Worm (Caenorhabditis elegans): ENCODE results near the gene F58A6.2.

The F58A6.2 gene

DNA sequence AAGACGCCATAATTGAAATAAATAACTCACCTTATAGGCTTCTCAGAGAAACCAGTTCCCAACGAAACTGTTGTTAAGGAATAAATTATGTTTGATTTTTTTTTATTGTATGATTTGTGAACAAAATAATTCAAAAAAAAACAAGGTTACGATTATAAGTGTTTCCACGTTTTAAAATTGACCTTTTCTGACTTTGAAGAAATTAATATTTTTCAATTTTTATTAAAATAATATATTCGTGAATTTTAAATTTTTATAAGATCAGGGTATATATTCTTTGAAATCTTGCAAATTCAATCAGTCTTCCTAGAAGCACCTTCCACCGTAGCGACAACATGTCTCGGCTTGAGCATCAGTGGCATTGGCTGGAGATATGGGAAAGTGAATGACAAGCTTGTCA, 37.9 kb downstream of the F58A6.2 start, which contains the start of gene C27D6.3:
Gene C27D6.3, minus strand, starts transcription at position 101 of the 400 bp plus-strand sequence.
- TF ChIP-seq unc-62 (GFP tag; optimal IDR thresholded peaks at IDR 0.05), result no peak

DNA sequence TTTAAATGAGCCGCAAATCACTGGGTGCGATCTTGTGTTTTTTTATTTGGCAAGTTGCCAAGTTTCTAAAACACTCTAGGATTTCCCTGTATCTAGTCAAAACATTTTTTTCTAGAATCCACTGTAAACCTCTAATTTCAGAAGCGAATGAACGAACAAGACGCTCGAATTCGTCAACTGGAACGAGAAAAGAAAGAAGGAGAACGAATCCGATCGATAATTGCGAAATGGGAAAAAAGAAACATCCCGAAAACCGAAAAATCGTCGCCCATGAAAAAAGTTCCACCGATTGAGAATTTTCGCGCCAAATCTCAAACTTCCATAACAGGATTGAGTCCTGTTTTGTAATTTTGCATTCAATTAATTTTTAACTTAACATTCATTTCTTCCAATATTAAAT, 40.4 kb downstream of the F58A6.2 start:
- no peak for TF ChIP-seq unc-62 (GFP tag; optimal IDR thresholded peaks at IDR 0.05)

DNA sequence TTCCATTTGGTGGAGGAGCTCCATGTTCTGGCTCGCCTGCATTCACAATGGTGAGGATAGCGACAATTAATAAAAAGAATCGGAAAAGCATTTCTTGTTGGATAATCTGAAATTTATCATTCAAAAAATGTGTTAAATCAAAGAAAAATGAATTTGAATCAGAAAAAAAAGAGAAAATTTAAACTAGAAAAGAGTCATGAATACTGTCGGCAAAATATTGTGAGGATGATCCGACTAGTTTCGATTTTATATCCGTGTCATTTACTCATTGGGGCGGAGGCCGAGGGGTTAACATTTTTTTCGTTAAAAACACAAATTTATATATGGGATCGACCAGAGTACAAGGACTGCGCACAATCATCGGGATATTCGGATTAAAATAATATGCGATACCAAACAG, 41.4 kb downstream of the F58A6.2 start, which contains the start of gene C27D6.12:
Gene C27D6.12, minus strand, starts transcription at position 101 of the 400 bp plus-strand sequence.
- no peak for TF ChIP-seq unc-62 (GFP tag; optimal IDR thresholded peaks at IDR 0.05)

DNA sequence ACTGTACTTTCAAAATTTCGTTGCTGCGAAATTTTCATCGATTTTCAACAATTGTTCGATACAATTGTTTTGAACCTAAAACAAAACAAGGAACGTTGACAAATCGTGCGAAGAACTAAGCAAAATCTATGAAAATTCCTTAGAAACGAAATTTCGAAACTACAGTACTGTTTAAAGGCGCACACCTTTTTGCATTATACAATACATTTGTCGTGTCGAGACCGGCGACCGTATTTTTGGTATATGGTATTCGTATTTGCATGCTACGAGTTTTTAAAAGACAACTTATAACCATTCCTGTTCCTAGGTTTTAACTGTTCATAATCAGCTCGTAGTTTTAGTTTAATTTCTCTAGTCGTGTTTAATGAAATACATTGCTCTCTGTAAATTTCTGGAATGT, 42.1 kb downstream of the F58A6.2 start:
- TF ChIP-seq unc-62 (GFP tag; optimal IDR thresholded peaks at IDR 0.05), result no peak

DNA sequence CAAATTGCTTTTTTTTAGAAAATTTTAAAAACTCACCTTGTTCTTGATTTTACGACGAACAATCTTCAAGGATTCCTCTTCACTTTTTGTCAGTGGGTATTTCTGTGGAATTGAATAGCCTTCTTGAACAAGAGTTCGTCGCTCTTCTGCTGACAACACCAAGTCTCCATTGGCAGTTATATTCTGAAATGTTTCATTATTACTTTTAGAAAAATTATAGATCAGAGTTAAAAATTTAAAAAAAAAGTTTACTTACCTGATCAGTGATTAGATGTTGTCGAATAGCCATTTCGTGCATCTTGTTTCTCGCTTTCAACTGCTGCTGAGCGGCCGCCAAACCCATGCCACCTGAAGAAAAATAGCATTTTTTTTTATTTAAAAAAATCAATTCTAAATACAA, 43.8 kb downstream of the F58A6.2 start:
- no peak for TF ChIP-seq unc-62 (GFP tag; optimal IDR thresholded peaks at IDR 0.05)

DNA sequence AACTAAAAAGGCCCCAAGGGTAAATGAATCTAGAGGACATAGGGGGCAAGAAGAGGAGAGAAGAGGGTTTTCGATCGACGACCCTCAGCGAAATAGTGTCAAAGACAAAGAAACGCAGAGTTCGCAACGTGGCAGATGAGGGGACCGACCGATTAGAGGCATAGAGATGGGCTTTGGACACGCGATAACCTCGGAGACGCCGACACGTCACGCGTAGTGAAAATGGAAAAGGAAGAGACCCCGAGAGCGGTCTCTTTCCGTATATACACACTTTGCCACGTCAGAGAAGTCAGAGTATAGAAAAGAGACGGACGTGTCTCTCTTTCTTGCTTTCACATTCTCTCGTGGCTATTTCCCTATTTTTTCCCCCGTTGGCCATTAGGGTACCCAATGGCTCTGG, 45.0 kb downstream of the F58A6.2 start:
- no peak for TF ChIP-seq unc-62 (GFP tag; optimal IDR thresholded peaks at IDR 0.05)

DNA sequence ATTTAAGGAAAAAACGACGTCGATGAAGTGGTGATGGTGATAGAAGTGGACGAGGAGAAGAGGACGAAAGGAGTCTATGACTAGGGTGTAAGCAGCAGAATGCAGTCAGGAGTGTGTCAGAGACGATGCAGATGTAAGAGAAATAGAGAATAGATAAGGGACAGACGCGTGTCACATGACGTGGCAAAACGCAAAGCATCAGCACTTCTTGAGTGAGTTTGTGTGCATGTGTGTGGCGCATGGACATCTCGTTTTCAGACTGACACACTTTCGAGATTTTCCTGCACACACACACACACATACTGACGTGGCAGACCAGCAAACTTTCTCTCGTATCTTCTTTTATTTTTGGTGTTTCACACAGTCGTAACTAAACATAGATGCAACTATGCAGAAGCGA, 45.9 kb downstream of the F58A6.2 start:
- TF ChIP-seq unc-62 (GFP tag; optimal IDR thresholded peaks at IDR 0.05), result no peak

DNA sequence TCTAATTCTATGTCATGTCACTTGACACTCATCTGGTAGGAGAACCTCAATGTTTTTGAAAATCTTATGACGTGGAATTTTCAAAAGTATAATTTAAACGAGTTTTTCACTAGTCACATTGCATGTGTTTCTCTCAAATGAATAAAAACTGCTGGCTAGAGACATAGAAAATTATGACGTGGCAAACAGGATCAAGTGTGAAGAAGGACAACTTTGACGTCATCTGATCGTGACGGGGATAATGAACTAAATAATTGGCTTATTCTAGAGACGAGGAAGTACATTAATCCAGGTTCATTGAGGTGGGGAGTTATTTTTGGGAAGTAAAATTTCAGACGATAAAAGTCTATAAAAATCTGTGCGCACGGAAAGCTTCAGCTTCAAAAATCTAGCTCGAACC, 46.7 kb downstream of the F58A6.2 start:
- TF ChIP-seq unc-62 (GFP tag; optimal IDR thresholded peaks at IDR 0.05), result no peak

DNA sequence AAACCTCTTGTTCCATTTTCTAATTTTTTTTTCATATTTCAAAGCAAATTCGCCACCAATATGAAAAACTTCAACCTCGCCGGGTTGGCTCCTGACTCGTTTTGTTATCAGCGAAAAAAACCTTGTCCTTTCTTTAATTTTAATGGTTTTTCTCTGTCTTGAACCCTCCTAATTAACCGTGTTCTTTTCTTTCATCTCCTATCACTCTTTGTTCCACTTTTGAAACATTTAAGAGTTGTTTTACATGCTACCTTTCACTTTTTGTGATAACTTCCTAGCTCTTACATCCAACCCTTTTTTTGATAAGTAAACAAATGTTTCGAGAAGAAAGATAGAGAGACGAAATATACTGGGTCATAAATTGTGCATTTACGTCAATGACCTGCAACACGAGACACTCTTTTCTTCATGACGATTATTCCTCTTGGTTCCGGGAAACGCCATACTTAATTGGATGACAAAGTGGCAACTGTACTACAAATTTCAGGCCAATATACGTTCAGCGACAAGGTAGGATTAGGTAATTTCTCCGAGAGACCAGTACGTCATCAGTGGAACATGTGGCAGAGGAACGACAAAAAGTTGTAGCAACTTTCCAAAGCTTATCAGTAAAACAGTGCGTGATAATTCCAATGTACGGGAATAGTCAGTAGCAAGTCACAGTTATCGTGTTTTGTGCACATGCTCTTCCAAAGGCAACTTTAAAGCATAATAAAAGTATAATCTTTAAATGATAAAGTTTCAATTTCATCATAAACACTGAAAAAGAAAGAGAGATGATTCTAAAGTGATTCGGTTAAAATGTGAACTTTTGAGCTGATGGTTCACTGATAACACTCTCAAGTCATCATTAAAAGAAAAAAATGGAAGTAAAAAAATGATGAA, 48.4 kb downstream of the F58A6.2 start:
- TF ChIP-seq unc-62 (GFP tag; optimal IDR thresholded peaks at IDR 0.05), result no peak

DNA sequence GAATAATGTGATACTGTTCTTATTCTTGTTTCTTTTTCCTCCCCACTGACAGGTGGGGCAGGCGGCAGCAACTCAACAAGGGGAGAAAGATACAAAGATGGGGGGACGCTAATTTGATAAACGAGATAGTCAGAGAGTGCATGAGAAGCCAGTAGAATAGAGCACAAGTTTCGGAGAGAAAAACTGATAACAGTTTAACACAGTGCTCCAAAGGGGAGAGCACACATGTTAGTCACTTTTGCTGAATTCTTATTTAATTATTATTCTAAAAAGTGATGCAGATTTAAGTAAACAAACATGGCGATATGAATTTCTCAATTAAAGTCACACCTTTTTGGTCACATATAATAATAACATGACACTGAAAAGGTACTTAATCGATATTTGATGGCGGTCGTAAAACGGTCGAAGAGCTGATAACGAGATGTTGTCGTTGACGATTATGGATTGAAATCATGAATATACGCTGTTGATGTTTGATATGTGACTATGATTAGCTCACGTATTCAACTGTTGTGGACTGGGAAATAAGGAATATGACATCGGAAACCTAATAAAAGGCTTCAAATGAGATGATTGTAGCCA, 49.5 kb downstream of the F58A6.2 start:
- no peak for TF ChIP-seq unc-62 (GFP tag; optimal IDR thresholded peaks at IDR 0.05)

DNA sequence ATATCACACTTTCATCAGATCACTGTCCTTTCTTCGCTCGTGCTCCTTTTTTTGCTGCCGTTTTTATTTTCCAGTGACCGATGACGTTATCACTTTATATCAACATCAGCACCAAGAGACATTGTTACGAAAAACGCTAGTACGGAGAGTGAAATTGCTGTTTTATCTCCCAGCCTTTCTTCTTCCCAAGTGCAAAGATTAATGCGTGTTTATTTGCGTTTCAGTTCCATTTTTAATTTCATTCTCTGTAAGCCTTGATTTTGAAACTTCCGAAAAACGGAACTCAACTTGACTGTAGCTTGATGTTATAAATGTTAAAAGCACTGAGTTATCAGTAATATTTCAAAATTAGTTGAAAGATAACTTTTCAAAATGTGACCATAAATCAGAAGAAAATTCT, 50.4 kb downstream of the F58A6.2 start:
- no peak for TF ChIP-seq unc-62 (GFP tag; optimal IDR thresholded peaks at IDR 0.05)

DNA sequence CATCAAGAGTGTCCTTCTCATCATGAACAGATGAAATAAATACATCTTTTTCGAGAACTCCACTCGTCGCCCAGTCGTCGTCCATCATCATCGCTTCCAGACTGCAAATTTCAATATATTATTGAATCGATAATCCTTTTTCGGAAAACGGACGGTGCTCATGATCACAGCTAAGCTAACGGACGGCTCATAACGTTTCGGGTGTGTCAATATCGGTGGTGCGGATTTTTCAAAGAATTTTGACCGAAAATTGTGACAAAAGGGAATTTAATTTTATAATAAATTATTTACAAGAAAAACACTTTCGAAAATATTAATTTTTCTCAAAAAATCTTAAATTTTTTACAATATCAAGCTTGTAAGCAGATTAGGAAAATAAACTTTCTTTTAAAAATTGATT, 51.0 kb downstream of the F58A6.2 start, which contains the start of gene crh-2:
Gene crh-2, minus strand, starts transcription at position 101 of the 400 bp plus-strand sequence.
- no peak for TF ChIP-seq unc-62 (GFP tag; optimal IDR thresholded peaks at IDR 0.05)

DNA sequence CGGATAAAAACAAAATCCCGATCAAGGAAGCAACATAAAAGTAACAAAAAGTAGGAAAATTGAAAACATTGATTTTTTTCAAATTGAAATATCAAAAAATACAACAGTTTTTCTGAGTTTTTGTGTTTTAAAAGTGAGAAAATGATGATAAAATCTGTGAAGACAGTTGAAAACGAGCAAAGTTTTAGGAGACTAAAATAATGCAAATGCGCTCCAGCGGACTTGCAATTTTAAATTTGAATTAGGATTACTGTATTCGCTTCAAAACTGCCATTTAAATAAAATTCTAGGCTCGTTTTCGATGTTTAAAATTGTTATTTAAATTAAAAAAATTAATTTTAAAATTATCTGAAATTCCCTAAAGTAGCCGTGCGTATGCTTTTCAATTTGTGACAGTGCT, 51.4 kb downstream of the F58A6.2 start:
- TF ChIP-seq unc-62 (GFP tag; optimal IDR thresholded peaks at IDR 0.05), result no peak
